Fruit fly (Drosophila melanogaster) Kc167 (cell line): Measurements from ENCODE around the gene CG15247.

Source experiments
- Myc ChIP-seq: fragments of >200 bp; optimal IDR thresholded peaks from 2 replicates; lab custom pipeline; 2017; ENCODE audit warnings: missing external identifiers
- h ChIP-seq: fragments of >200 bp; optimal IDR thresholded peaks from 3 replicates; lab custom pipeline; 2018; ENCODE audit warnings: missing external identifiers
- insv ChIP-seq: fragments of >200 bp; optimal IDR thresholded peaks from 3 replicates; lab custom pipeline; 2018; ENCODE audit warnings: missing external identifiers
- psq ChIP-seq: fragments of >200 bp; optimal IDR thresholded peaks from 2 replicates; lab custom pipeline; 2017; ENCODE audit warnings: missing external identifiers
- ttk ChIP-seq: sonication (Bioruptor generic); optimal IDR thresholded peaks from 2 replicates; lab custom pipeline; 2017; ENCODE audit warnings: missing external identifiers

dm6 chrX:9879570-9879969 lies 3.1 kb upstream of the CG15247 start, which contains the start of gene CG9686:
- TF ChIP-seq psq (lab: Kevin White, UChicago) (no peak), Myc (no peak), h (lab: Kevin White, UChicago) (no peak), insv (no peak), ttk (no peak)
